Worm (Caenorhabditis elegans): ENCODE results near the gene vrk-1.

ce11 chrII:5933133-5933532, 11.4 kb downstream of the vrk-1 start:
- TF ChIP-seq egl-27 (tag; optimal IDR thresholded peaks at IDR 0.05) (no peak), unc-62 (GFP tag; optimal IDR thresholded peaks at IDR 0.05) (no peak), Y55F3AM.14 (GFP tag; optimal IDR thresholded peaks at IDR 0.05) (no peak), blmp-1 (tag; optimal IDR thresholded peaks at IDR 0.05; ENCODE audit: insufficient read depth) (no peak), ztf-11 (tag; optimal IDR thresholded peaks at IDR 0.05) (no peak), aly-2 (tag; optimal IDR thresholded peaks at IDR 0.05) (no peak), snpc-4 (tag; optimal IDR thresholded peaks at IDR 0.05) (no peak), skn-1 (tag; optimal IDR thresholded peaks at IDR 0.05) (no peak)

All from whole organism, L2 larva.